Worm (Caenorhabditis elegans) whole organism, midembryonic: ENCODE measurements around the gene uba-1.

Experiments
- cog-1 ChIP-seq: sonication (generic microtip); optimal IDR thresholded peaks from 2 replicates; lab custom pipeline; 2016; ENCODE audit warnings: missing genetic modification characterization, missing compliant biosample characterization
- ztf-29 ChIP-seq: fragments of 200-800 bp; sonication (Bioruptor generic); IDR thresholded peaks from 2 replicates; pipeline ENCODE4 v1.3.6; 2022; ENCODE audit warnings: missing genetic modification reagents, missing genetic modification characterization, missing compliant biosample characterization

DNA sequence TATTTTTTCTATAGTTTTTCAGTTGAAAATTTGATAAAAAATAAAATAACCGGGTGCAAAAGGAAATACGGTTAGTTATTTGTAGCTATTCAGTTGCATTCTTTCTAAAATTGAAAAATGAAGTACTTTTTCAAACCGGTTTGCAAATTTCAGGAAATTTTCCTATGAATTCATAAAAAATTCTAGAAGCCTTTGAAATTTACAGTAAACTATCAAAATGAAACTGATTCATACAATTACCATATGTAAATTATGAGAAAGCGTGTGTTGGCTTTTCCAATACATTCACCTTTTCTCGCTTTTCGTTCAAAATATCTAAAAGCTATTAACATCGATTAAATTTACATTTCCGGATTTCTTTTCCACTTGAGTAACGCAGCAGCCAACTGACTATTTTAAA is 22.2 kb upstream of the uba-1 start, which contains the start of gene ent-7:
- TF ChIP-seq cog-1 (tag; lab: Kevin White, UChicago), result no peak
- TF ChIP-seq ztf-29 (GFP tag; lab: Robert Waterston, UW), result no peak
